Worm (Caenorhabditis elegans) whole organism, L2 larva: ENCODE results near the gene ant-1.1.

Experiments used
- R02D3.7 ChIP-seq: fragments of 150-350 bp; optimal IDR thresholded peaks from 2 replicates; lab custom pipeline; 2014; ENCODE audit warnings: missing biosample characterization, missing genetic modification characterization
- ama-1 ChIP-seq: fragments of 150-350 bp; optimal IDR thresholded peaks from 2 replicates; lab custom pipeline; 2018; ENCODE audit warnings: inconsistent platforms
- nhr-129 ChIP-seq: fragments of 150-350 bp; optimal IDR thresholded peaks from 2 replicates; lab custom pipeline; 2014; ENCODE audit warnings: missing biosample characterization, missing genetic modification characterization
- nhr-77 ChIP-seq: fragments of 150-350 bp; optimal IDR thresholded peaks from 2 replicates; lab custom pipeline; 2014; ENCODE audit warnings: missing biosample characterization, missing genetic modification characterization
- unc-39 ChIP-seq: fragments of 150-350 bp; optimal IDR thresholded peaks from 2 replicates; lab custom pipeline; 2014; ENCODE audit warnings: missing biosample characterization, missing genetic modification characterization
- unc-62 ChIP-seq: fragments of 150-350 bp; optimal IDR thresholded peaks from 2 replicates; lab custom pipeline; 2014; ENCODE audit warnings: missing biosample characterization, missing genetic modification reagents, missing genetic modification characterization
- ztf-11 ChIP-seq: sonication (generic microtip); optimal IDR thresholded peaks from 2 replicates; lab custom pipeline; 2017; ENCODE audit warnings: missing biosample characterization, missing genetic modification characterization

DNA sequence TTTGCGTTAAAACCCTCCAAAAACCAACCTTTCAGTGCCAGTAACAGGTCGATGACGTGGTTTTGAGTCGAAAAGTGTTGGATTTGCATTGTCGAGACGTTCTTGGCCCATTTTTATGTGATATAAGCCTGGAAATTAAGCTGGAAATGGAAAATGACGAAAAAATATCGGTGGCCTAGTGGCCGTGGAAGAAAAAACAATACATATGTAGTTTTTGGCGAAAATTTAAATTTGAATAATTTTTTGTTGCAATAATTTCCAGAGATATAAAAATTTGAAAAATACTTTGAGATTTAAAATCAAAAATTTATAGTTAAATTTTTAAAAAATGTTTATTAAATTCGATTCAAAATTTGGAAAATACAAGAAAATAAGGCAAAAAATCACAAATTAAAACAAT, 23.5 kb upstream of the ant-1.1 start, which contains the start of gene ciao-2B:
- no peak for TF ChIP-seq ama-1 (lab: Kevin White, UChicago)
- TF ChIP-seq unc-62 (GFP tag; lab: Kevin White, UChicago), result no peak
- no peak for TF ChIP-seq ztf-11 (tag; lab: Kevin White, UChicago)
- no peak for TF ChIP-seq unc-39
- no peak for TF ChIP-seq R02D3.7 (tag; lab: Kevin White, UChicago)
- no peak for TF ChIP-seq nhr-129 (tag; lab: Kevin White, UChicago)
- no peak for TF ChIP-seq nhr-77
